Fruit fly (Drosophila melanogaster): ENCODE results near the gene CG34167.

DNA sequence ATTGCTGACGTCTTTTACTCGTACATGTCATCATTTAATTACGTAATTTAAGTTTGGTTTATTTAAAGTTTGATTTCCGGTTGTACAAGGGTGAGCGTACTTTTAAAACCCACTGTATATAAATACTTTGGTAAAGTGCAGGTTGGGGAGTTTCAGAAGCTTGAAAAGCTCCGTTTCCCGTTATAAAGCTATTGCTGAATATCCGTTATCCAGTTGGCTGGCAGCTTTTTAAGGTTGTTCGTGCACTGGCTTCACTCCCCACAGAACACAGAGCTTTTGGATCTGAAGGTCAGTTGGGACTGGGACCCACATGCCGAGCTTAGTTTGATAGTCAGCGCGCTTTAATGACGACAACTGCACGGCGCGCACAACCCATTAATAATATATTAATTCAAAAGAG is 38.3 kb upstream of the CG34167 start, which contains the start of the genes BicC and CG45084:
- TF ChIP-seq CG10366 (GFP tag; IDR thresholded peaks at IDR 0.05) (no peak), CG9215 (GFP tag; IDR thresholded peaks at IDR 0.05) (no peak), CG10321 (GFP tag; IDR thresholded peaks at IDR 0.05) (no peak), grn (GFP tag; optimal IDR thresholded peaks at IDR 0.05) (no peak), CG12219 (GFP tag; optimal IDR thresholded peaks at IDR 0.05) (no peak), ATbp (GFP tag; optimal IDR thresholded peaks at IDR 0.05) (no peak), CG2120 (GFP tag; optimal IDR thresholded peaks at IDR 0.05) (no peak), aop (GFP tag; IDR thresholded peaks at IDR 0.05) (no peak), CG2712 (tag; optimal IDR thresholded peaks at IDR 0.05) (no peak), ERR (GFP tag; optimal IDR thresholded peaks at IDR 0.05) (no peak)
